Worm (Caenorhabditis elegans) whole organism, L4/young adult: Measurements from ENCODE around the gene mrpl-32.

Experiments
- W03F9.2 ChIP-seq: fragments of 150-350 bp; optimal IDR thresholded peaks from 2 replicates; lab custom pipeline; 2014; ENCODE audit warnings: missing biosample characterization, missing genetic modification characterization
- dao-5 ChIP-seq: sonication (generic microtip); optimal IDR thresholded peaks from 2 replicates; lab custom pipeline; 2016; ENCODE audit warnings: missing genotype, missing genetic modification characterization, moderate library complexity, missing compliant biosample characterization
- him-1 ChIP-seq: sonication (generic microtip); optimal IDR thresholded peaks from 2 replicates; lab custom pipeline; 2016; ENCODE audit warnings: missing genotype, missing genetic modification reagents, missing genetic modification characterization, missing compliant biosample characterization

ce11 chrIII:8491945-8492344 lies 42.4 kb downstream of the mrpl-32 start:
- no peak for TF ChIP-seq dao-5 (tag; lab: Kevin White, UChicago)
- TF ChIP-seq him-1 (tag; lab: Kevin White, UChicago), result no peak
- no peak for TF ChIP-seq W03F9.2 (tag; lab: Kevin White, UChicago)
